Fruit fly (Drosophila melanogaster) whole organism, prepupa: ENCODE results near the gene Poc1.

Experiments
- Blimp-1 ChIP-seq: fragments of 200-800 bp; sonication (Bioruptor generic); optimal IDR thresholded peaks from 3 replicates; lab custom pipeline; 2017; ENCODE audit warnings: missing biosample characterization, missing genetic modification characterization, mild to moderate bottlenecking, moderate library complexity, missing genetic modification reagents
- CG10669 ChIP-seq: fragments of 200-800 bp; sonication (Bioruptor generic); optimal IDR thresholded peaks from 3 replicates; lab custom pipeline; 2018; ENCODE audit warnings: missing biosample characterization, mild to moderate bottlenecking, missing genetic modification characterization, moderate library complexity
- CG11902 ChIP-seq: fragments of 200-800 bp; sonication (Bioruptor generic); optimal IDR thresholded peaks from 3 replicates; lab custom pipeline; 2016; ENCODE audit warnings: missing biosample characterization, missing genetic modification characterization
- CG15336 ChIP-seq: fragments of 200-800 bp; sonication (Bioruptor generic); IDR thresholded peaks from 2 replicates; pipeline ENCODE4 v1.3.6; 2022; ENCODE audit warnings: missing biosample characterization, missing genetic modification characterization
- CG16779 ChIP-seq: fragments of 200-800 bp; sonication (Bioruptor generic); optimal IDR thresholded peaks from 3 replicates; lab custom pipeline; 2017; ENCODE audit warnings: missing biosample characterization, mild to moderate bottlenecking, missing genetic modification characterization
- CG3032 ChIP-seq: fragments of 200-800 bp; optimal IDR thresholded peaks from 2 replicates; lab custom pipeline; 2019; ENCODE audit warnings: missing biosample characterization, mild to moderate bottlenecking, missing genetic modification characterization, moderate library complexity
- CG32006 ChIP-seq: fragments of 200-800 bp; sonication (Bioruptor generic); optimal IDR thresholded peaks from 3 replicates; lab custom pipeline; 2017; ENCODE audit warnings: missing biosample characterization, mild to moderate bottlenecking, missing genetic modification characterization
- CG34406 ChIP-seq: fragments of 200-800 bp; sonication (Bioruptor generic); optimal IDR thresholded peaks from 3 replicates; lab custom pipeline; 2016; ENCODE audit warnings: missing biosample characterization, missing genetic modification characterization
- CG3919 ChIP-seq: fragments of 200-800 bp; sonication (Bioruptor generic); optimal IDR thresholded peaks from 3 replicates; lab custom pipeline; 2016; ENCODE audit warnings: missing biosample characterization, missing genetic modification characterization
- CG4318 ChIP-seq: fragments of 200-800 bp; sonication (Bioruptor generic); optimal IDR thresholded peaks from 3 replicates; lab custom pipeline; 2017; ENCODE audit warnings: missing biosample characterization, mild to moderate bottlenecking, missing genetic modification characterization
- CG6163 ChIP-seq: fragments of 200-800 bp; sonication (Bioruptor generic); IDR thresholded peaks from 3 replicates; pipeline ENCODE4 v1.3.6; 2022; ENCODE audit warnings: missing biosample characterization, missing genetic modification characterization
- CG6276 ChIP-seq: fragments of 200-800 bp; sonication (Bioruptor generic); optimal IDR thresholded peaks from 2 replicates; lab custom pipeline; 2017; ENCODE audit warnings: missing biosample characterization, mild to moderate bottlenecking, missing genetic modification characterization
- CG6792 ChIP-seq: fragments of 200-800 bp; sonication (Bioruptor generic); optimal IDR thresholded peaks from 3 replicates; lab custom pipeline; 2016; ENCODE audit warnings: missing biosample characterization, missing genetic modification characterization
- CG6808 ChIP-seq: fragments of 200-800 bp; sonication (Bioruptor generic); optimal IDR thresholded peaks from 3 replicates; lab custom pipeline; 2017; ENCODE audit warnings: missing biosample characterization, missing genetic modification characterization, mild to moderate bottlenecking, moderate library complexity, missing genetic modification reagents
- CG6854 ChIP-seq: fragments of 200-800 bp; sonication (Bioruptor generic); optimal IDR thresholded peaks from 2 replicates; lab custom pipeline; 2017; ENCODE audit warnings: missing biosample characterization, mild to moderate bottlenecking, missing genetic modification characterization
- CG8119 ChIP-seq: fragments of 200-800 bp; sonication (Bioruptor generic); IDR thresholded peaks from 3 replicates; pipeline ENCODE4 v1.3.6; 2022; ENCODE audit warnings: missing biosample characterization, missing genetic modification characterization
- CG8319 ChIP-seq: fragments of 200-800 bp; sonication (Bioruptor generic); optimal IDR thresholded peaks from 3 replicates; lab custom pipeline; 2016; ENCODE audit warnings: missing biosample characterization, missing genetic modification characterization
- CG8632 ChIP-seq: fragments of 200-800 bp; sonication (Bioruptor generic); optimal IDR thresholded peaks from 3 replicates; lab custom pipeline; 2016; ENCODE audit warnings: missing biosample characterization, missing genetic modification characterization
- CG9139 ChIP-seq: fragments of 200-800 bp; sonication (Bioruptor generic); optimal IDR thresholded peaks from 3 replicates; lab custom pipeline; 2017; ENCODE audit warnings: missing biosample characterization, mild to moderate bottlenecking, missing genetic modification characterization
- Eip75B ChIP-seq: fragments of 200-800 bp; sonication (Bioruptor generic); optimal IDR thresholded peaks from 3 replicates; lab custom pipeline; 2016; ENCODE audit warnings: missing biosample characterization, missing genetic modification characterization
- Eip78C ChIP-seq: fragments of 200-800 bp; sonication (Bioruptor generic); peaks from one replicate; lab custom pipeline; 2016; ENCODE audit warnings: missing biosample characterization, missing genetic modification characterization
- Ets21C ChIP-seq: fragments of 200-800 bp; sonication (Bioruptor generic); optimal IDR thresholded peaks from 3 replicates; lab custom pipeline; 2016; ENCODE audit warnings: missing biosample characterization, missing genetic modification characterization
- Gug ChIP-seq: fragments of 200-800 bp; sonication (Bioruptor generic); IDR thresholded peaks from 2 replicates; pipeline ENCODE4 v1.3.6; 2022; ENCODE audit warnings: missing biosample characterization, missing genetic modification characterization
- Hr38 ChIP-seq: sonication (Bioruptor generic); optimal IDR thresholded peaks from 2 replicates; lab custom pipeline; 2016; ENCODE audit warnings: missing biosample characterization, missing genetic modification characterization
- Hr4 ChIP-seq: fragments of 200-800 bp; sonication (Bioruptor generic); optimal IDR thresholded peaks from 3 replicates; lab custom pipeline; 2016; ENCODE audit warnings: missing biosample characterization, missing genetic modification characterization
- Lpt ChIP-seq: fragments of 200-800 bp; sonication (Bioruptor generic); optimal IDR thresholded peaks from 3 replicates; lab custom pipeline; 2016; ENCODE audit warnings: missing biosample characterization, missing genetic modification characterization
- Met ChIP-seq: fragments of 200-800 bp; sonication (Bioruptor generic); optimal IDR thresholded peaks from 3 replicates; lab custom pipeline; 2016; ENCODE audit warnings: missing biosample characterization, missing genetic modification characterization
- OdsH ChIP-seq: fragments of 200-800 bp; sonication (Bioruptor generic); optimal IDR thresholded peaks from 3 replicates; lab custom pipeline; 2016; ENCODE audit warnings: missing biosample characterization, missing genetic modification characterization
- Sox102F ChIP-seq: fragments of 200-800 bp; sonication (Bioruptor generic); optimal IDR thresholded peaks from 2 replicates; lab custom pipeline; 2016; ENCODE audit warnings: missing biosample characterization, mild to moderate bottlenecking, missing genetic modification characterization
- Sox15 ChIP-seq: fragments of 200-800 bp; sonication (Bioruptor generic); optimal IDR thresholded peaks from 3 replicates; lab custom pipeline; 2016; ENCODE audit warnings: missing biosample characterization, missing genetic modification characterization
- achi ChIP-seq: fragments of 200-800 bp; sonication (Bioruptor generic); optimal IDR thresholded peaks from 3 replicates; lab custom pipeline; 2016; ENCODE audit warnings: missing biosample characterization, missing genetic modification characterization
- acj6 ChIP-seq: fragments of 200-800 bp; sonication (Bioruptor generic); optimal IDR thresholded peaks from 3 replicates; lab custom pipeline; 2016; ENCODE audit warnings: missing biosample characterization, missing genetic modification characterization
- dac ChIP-seq: fragments of 200-800 bp; sonication (Bioruptor generic); optimal IDR thresholded peaks from 2 replicates; lab custom pipeline; 2017; ENCODE audit warnings: missing biosample characterization, mild to moderate bottlenecking, missing genetic modification characterization
- esn ChIP-seq: fragments of 200-800 bp; sonication (Bioruptor generic); optimal IDR thresholded peaks from 2 replicates; lab custom pipeline; 2016; ENCODE audit warnings: missing biosample characterization, mild to moderate bottlenecking, missing genetic modification characterization, moderate library complexity
- fd59A ChIP-seq: fragments of 200-800 bp; sonication (Bioruptor generic); optimal IDR thresholded peaks from 2 replicates; lab custom pipeline; 2017; ENCODE audit warnings: missing biosample characterization, mild to moderate bottlenecking, missing genetic modification characterization, missing genetic modification reagents
- fd85E ChIP-seq: fragments of 200-800 bp; sonication (Bioruptor generic); optimal IDR thresholded peaks from 3 replicates; lab custom pipeline; 2016; ENCODE audit warnings: missing biosample characterization, missing genetic modification characterization
- fkh ChIP-seq: fragments of 200-800 bp; sonication (Bioruptor generic); optimal IDR thresholded peaks from 3 replicates; lab custom pipeline; 2017; ENCODE audit warnings: missing biosample characterization, mild to moderate bottlenecking, missing genetic modification characterization, moderate library complexity
- lz ChIP-seq: fragments of 200-800 bp; sonication (Bioruptor generic); optimal IDR thresholded peaks from 3 replicates; lab custom pipeline; 2016; ENCODE audit warnings: missing biosample characterization, missing genetic modification characterization
- net ChIP-seq: fragments of 200-800 bp; sonication (Bioruptor generic); optimal IDR thresholded peaks from 3 replicates; lab custom pipeline; 2016; ENCODE audit warnings: missing biosample characterization, missing genetic modification characterization
- pdm3 ChIP-seq: fragments of 200-800 bp; sonication (Bioruptor generic); optimal IDR thresholded peaks from 3 replicates; lab custom pipeline; 2016; ENCODE audit warnings: missing biosample characterization, missing genetic modification characterization
- salr ChIP-seq, 2 experiments: fragments of 200-800 bp; sonication (Bioruptor generic); optimal IDR thresholded peaks; 3 replicates each; lab custom pipeline; 2016 to 2018; ENCODE audit warnings: missing biosample characterization in 2 of 2, missing genetic modification characterization in 2 of 2, mild to moderate bottlenecking in 1 of 2
- spab ChIP-seq: fragments of 200-800 bp; sonication (Bioruptor generic); optimal IDR thresholded peaks from 2 replicates; lab custom pipeline; 2017; ENCODE audit warnings: missing biosample characterization, mild to moderate bottlenecking, missing genetic modification characterization, missing genetic modification reagents
- ss ChIP-seq, 2 experiments: fragments of 200-800 bp; sonication (Bioruptor generic); optimal IDR thresholded peaks; 2 replicates in 1 of 2; 3 replicates in 1 of 2; lab custom pipeline; 2017 to 2018; ENCODE audit warnings: mild to moderate bottlenecking in 2 of 2, missing biosample characterization in 2 of 2, missing genetic modification characterization in 2 of 2, moderate library complexity in 1 of 2
- svp ChIP-seq: fragments of 200-800 bp; sonication (Bioruptor generic); peaks from one replicate; lab custom pipeline; 2016; ENCODE audit warnings: missing biosample characterization, missing genetic modification characterization
- topi ChIP-seq: fragments of 200-800 bp; sonication (Bioruptor generic); optimal IDR thresholded peaks from 3 replicates; lab custom pipeline; 2016; ENCODE audit warnings: missing biosample characterization, missing genetic modification characterization
- vri ChIP-seq: fragments of 200-800 bp; sonication (Bioruptor generic); optimal IDR thresholded peaks from 3 replicates; lab custom pipeline; 2016; ENCODE audit warnings: missing biosample characterization, mild to moderate bottlenecking, missing genetic modification characterization

Poc1 gene

DNA sequence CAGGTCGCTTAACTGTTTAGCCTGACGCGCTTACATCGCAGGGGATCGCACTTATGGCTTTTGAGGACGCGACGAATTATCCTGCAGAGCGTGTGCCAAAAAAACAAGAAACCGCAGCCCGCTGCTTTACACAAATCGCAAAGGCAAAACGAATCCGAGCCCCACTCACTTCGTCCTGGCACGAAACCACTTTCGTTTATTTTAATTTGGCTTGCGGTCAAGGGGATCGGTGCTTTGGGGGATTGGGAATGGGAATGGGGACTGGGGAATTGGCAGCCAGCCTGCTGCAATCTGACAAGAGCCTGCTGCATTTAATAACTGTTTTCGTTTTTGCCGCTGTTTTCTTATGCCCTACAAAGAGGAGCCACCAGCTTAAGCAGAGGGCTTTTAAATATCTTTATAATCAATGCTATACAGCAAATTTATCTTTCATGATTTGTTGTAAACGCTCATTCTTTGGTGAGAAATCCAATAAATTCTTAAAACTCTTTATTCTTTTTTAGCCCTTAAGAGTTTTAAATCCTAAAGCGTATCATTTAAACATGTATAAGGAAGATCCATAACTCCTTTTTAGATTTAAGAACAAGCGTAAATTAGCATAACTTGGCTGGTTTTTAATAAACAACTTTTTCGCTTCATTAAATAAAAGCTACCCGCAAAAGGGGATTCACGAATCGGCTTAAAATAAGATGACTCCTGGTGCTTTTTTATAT is 20.2 kb upstream of the Poc1 start (continued):
- TF ChIP-seq CG6276 (no peak), CG32006 (no peak), Sox102F (GFP tag; lab: Kevin White, UChicago) (peak; percentile 47), topi (GFP tag; lab: Kevin White, UChicago) (peak; percentile 67), CG3032 (tag; lab: Kevin White, UChicago) (peak; percentile 43), esn (GFP tag; lab: Kevin White, UChicago) (peak; percentile 82), CG34406 (GFP tag; lab: Kevin White, UChicago) (peak; percentile 41), CG6808 (GFP tag; lab: Kevin White, UChicago) (peak; percentile 39), pdm3 (GFP tag; lab: Kevin White, UChicago) (peak; percentile 43), CG16779 (tag; lab: Kevin White, UChicago) (no peak), fd85E (GFP tag; lab: Kevin White, UChicago) (no peak), CG8119 (no peak), vri (GFP tag; lab: Kevin White, UChicago) (no peak), spab (GFP tag; lab: Kevin White, UChicago) (peak; percentile 44), Hr4 (GFP tag; lab: Kevin White, UChicago) (no peak), Blimp-1 (GFP tag; lab: Kevin White, UChicago) (peak; percentile 94), CG6854 (GFP tag; lab: Kevin White, UChicago) (peak; percentile 8), OdsH (GFP tag; lab: Kevin White, UChicago) (peak; percentile 32), fkh (GFP tag; lab: Kevin White, UChicago) (no peak), CG8319 (GFP tag; lab: Kevin White, UChicago) (no peak), CG4318 (GFP tag; lab: Kevin White, UChicago) (no peak)

- TF ChIP-seq CG32006 = peak; percentile 49
- peak; percentile 52 for TF ChIP-seq pdm3 (GFP tag; lab: Kevin White, UChicago)
- TF ChIP-seq Eip75B = peak; percentile 54
- TF ChIP-seq Eip78C = peak; percentile 84
- peak; percentile 58 for TF ChIP-seq net (GFP tag; lab: Kevin White, UChicago)
- TF ChIP-seq fkh (GFP tag; lab: Kevin White, UChicago) = no peak
- peak; percentile 42 for TF ChIP-seq Sox15 (GFP tag; lab: Kevin White, UChicago)
- TF ChIP-seq topi (GFP tag; lab: Kevin White, UChicago) = peak; percentile 36
- TF ChIP-seq CG8632 (GFP tag; lab: Kevin White, UChicago) = peak; percentile 48
- TF ChIP-seq CG3032 (tag; lab: Kevin White, UChicago) = peak; percentile 58
- peak; percentile 68 for TF ChIP-seq CG3919 (GFP tag; lab: Kevin White, UChicago)
- peak; percentile 14 for TF ChIP-seq lz (GFP tag; lab: Kevin White, UChicago)
- TF ChIP-seq fd59A (GFP tag; lab: Kevin White, UChicago) = peak; percentile 41
- peak; percentile 59 for TF ChIP-seq spab (GFP tag; lab: Kevin White, UChicago)
- TF ChIP-seq CG10669 (GFP tag; lab: Kevin White, UChicago) = peak; percentile 57
- peak; percentile 62 for TF ChIP-seq CG6808 (GFP tag; lab: Kevin White, UChicago)
- TF ChIP-seq CG11902 = peak; percentile 17
- peak; percentile 50 for TF ChIP-seq achi
- no peak for TF ChIP-seq CG6854 (GFP tag; lab: Kevin White, UChicago)
- peak; percentile 50 for TF ChIP-seq Met (GFP tag; lab: Kevin White, UChicago)
- TF ChIP-seq svp (GFP tag; lab: Kevin White, UChicago) = peak; percentile 77
- TF ChIP-seq CG9139 (GFP tag; lab: Kevin White, UChicago) = peak; percentile 3
- 0 out of 3 replicates have a peak, but pooled peaks have one; percentile 43 for TF ChIP-seq CG6163
- peak; percentile 36 for TF ChIP-seq CG8319 (GFP tag; lab: Kevin White, UChicago)
- TF ChIP-seq Hr38 (GFP tag; lab: Kevin White, UChicago) = no peak
- no peak for TF ChIP-seq Lpt (GFP tag; lab: Kevin White, UChicago)
- TF ChIP-seq Blimp-1 (GFP tag; lab: Kevin White, UChicago) = no peak
- no peak for TF ChIP-seq CG15336
- TF ChIP-seq dac (GFP tag; lab: Kevin White, UChicago) = no peak
- TF ChIP-seq Gug (GFP tag; lab: Robert Waterston, UW) = no peak
- no peak for TF ChIP-seq fd85E (GFP tag; lab: Kevin White, UChicago)
- peak in 1 of 2 experiments; percentile 57 for TF ChIP-seq salr (GFP tag; optimal IDR thresholded peaks at IDR 0.05; lab: Kevin White, UChicago)
- no peak for TF ChIP-seq vri (GFP tag; lab: Kevin White, UChicago)
- TF ChIP-seq CG6792 (GFP tag; lab: Kevin White, UChicago) = peak; percentile 52
- TF ChIP-seq acj6 = peak; percentile 46
- no peak for TF ChIP-seq CG16779 (tag; lab: Kevin White, UChicago)
- peak; percentile 34 to 42 for TF ChIP-seq ss (GFP tag; optimal IDR thresholded peaks at IDR 0.05; lab: Kevin White, UChicago)
- no peak for TF ChIP-seq Ets21C
- peak; percentile 54 for TF ChIP-seq CG34406 (GFP tag; lab: Kevin White, UChicago)
Measured at dm6 chr3L:13406873-13407272, 17.1 kb upstream of the Poc1 start.
